Worm (Caenorhabditis elegans) whole organism, L3 larva: ENCODE measurements around the gene irld-51.

Experiments used
- ama-1 ChIP-seq: fragments of 150-350 bp; optimal IDR thresholded peaks from 2 replicates; lab custom pipeline; 2018
- elt-1 ChIP-seq: fragments of 150-350 bp; optimal IDR thresholded peaks from 2 replicates; lab custom pipeline; 2014; ENCODE audit warnings: missing biosample characterization, missing genetic modification characterization
- elt-2 ChIP-seq: sonication (generic microtip); optimal IDR thresholded peaks from 2 replicates; lab custom pipeline; 2016; ENCODE audit warnings: missing genetic modification reagents, mild to moderate bottlenecking, missing genetic modification characterization, missing compliant biosample characterization
- elt-3 ChIP-seq, 3 experiments: fragments of 150-350 bp in 1 of 3; sonication (generic microtip) in 2 of 3; optimal IDR thresholded peaks; 2 replicates in 2 of 3; 4 replicates in 1 of 3; lab custom pipeline; 2014 to 2017; ENCODE audit warnings: missing biosample characterization in 3 of 3, missing genetic modification characterization in 3 of 3
- fkh-10 ChIP-seq: sonication (generic microtip); optimal IDR thresholded peaks from 2 replicates; lab custom pipeline; 2017; ENCODE audit warnings: missing biosample characterization, missing genetic modification reagents, missing genetic modification characterization
- nhr-11 ChIP-seq: fragments of 150-350 bp; optimal IDR thresholded peaks from 2 replicates; lab custom pipeline; 2014; ENCODE audit warnings: missing biosample characterization, missing genetic modification characterization
- nhr-76 ChIP-seq: fragments of 150-350 bp; sonication (generic microtip); optimal IDR thresholded peaks from 5 replicates; lab custom pipeline; 2014; ENCODE audit warnings: missing biosample characterization, missing genetic modification characterization
- snpc-4 ChIP-seq: fragments of 150-350 bp; optimal IDR thresholded peaks from 2 replicates; lab custom pipeline; 2014; ENCODE audit warnings: missing biosample characterization, missing genetic modification characterization
- unc-39 ChIP-seq: sonication (generic microtip); optimal IDR thresholded peaks from 4 replicates; lab custom pipeline; 2017; ENCODE audit warnings: missing biosample characterization, missing genetic modification characterization
- unc-62 ChIP-seq: fragments of 150-350 bp; sonication (generic microtip); optimal IDR thresholded peaks from 4 replicates; lab custom pipeline; 2014; ENCODE audit warnings: missing biosample characterization, missing genetic modification reagents, missing genetic modification characterization
- zag-1 ChIP-seq: fragments of 150-350 bp; optimal IDR thresholded peaks from 2 replicates; lab custom pipeline; 2014; ENCODE audit warnings: missing biosample characterization, missing genetic modification characterization
- ztf-4 ChIP-seq: fragments of 150-350 bp; optimal IDR thresholded peaks from 2 replicates; lab custom pipeline; 2014; ENCODE audit warnings: missing biosample characterization, missing genetic modification characterization

- no peak for TF ChIP-seq fkh-10 (GFP tag; lab: Kevin White, UChicago)
- no peak for TF ChIP-seq unc-39 (tag; lab: Kevin White, UChicago)
- TF ChIP-seq snpc-4 (tag; lab: Kevin White, UChicago): no peak
- no peak for TF ChIP-seq unc-62 (GFP tag; lab: Kevin White, UChicago)
- TF ChIP-seq ama-1 (lab: Kevin White, UChicago): no peak
- no peak for TF ChIP-seq zag-1 (tag; lab: Kevin White, UChicago)
- no peak for TF ChIP-seq elt-3 (tag; optimal IDR thresholded peaks at IDR 0.05; lab: Kevin White, UChicago)
- TF ChIP-seq elt-2: no peak
- no peak for TF ChIP-seq nhr-11 (tag; lab: Kevin White, UChicago)
- no peak for TF ChIP-seq nhr-76 (tag; lab: Kevin White, UChicago)
- TF ChIP-seq elt-1 (tag; lab: Kevin White, UChicago): no peak
- TF ChIP-seq ztf-4: no peak
These were observed 12.8 kb downstream of the irld-51 start for ce11 chrII:2939681-2940080.
